2 worm cellular contexts compared by ENCODE assay signal in genomic region chrII:387844-388355, ce11.
A peak's percentile ranks its signal among the peaks of the same experiment; 100 is the strongest.
TF ChIP-seq lines count a peak whose summit lies in the region.

No protein-coding gene starts in this region.

TF ChIP-seq in whole organism, L1 larva, 84 proteins besides CTCF, POLR2A, EP300 and RAD21 (continued from another document):
- TF ChIP-seq efl-1 (optimal IDR thresholded peaks at IDR 0.05; lab: Kevin White, UChicago) (peak; percentile 17 to 28), efl-1 (GFP tag; optimal IDR thresholded peaks at IDR 0.05 in 1 of 2; lab: Kevin White, UChicago) (peak in 1 of 2 experiments; percentile 92), ztf-4 (tag; optimal IDR thresholded peaks at IDR 0.05; lab: Kevin White, UChicago) (no peak), nhr-76 (tag; optimal IDR thresholded peaks at IDR 0.05; lab: Kevin White, UChicago) (no peak), Y116A8C.19 (tag; optimal IDR thresholded peaks at IDR 0.05; lab: Kevin White, UChicago; ENCODE audit: borderline replicate concordance) (no peak), hlh-4 (tag; optimal IDR thresholded peaks at IDR 0.05; lab: Kevin White, UChicago) (no peak), rnt-1 (tag; optimal IDR thresholded peaks at IDR 0.05; lab: Kevin White, UChicago) (no peak), nhr-90 (tag; optimal IDR thresholded peaks at IDR 0.05; lab: Kevin White, UChicago; ENCODE audit: poor library complexity) (no peak), unc-30 (tag; optimal IDR thresholded peaks at IDR 0.05; lab: Kevin White, UChicago) (no peak), aly-2 (tag; optimal IDR thresholded peaks at IDR 0.05; lab: Kevin White, UChicago) (no peak), fkh-10 (GFP tag; optimal IDR thresholded peaks at IDR 0.05; lab: Kevin White, UChicago) (no peak), fos-1 (tag; optimal IDR thresholded peaks at IDR 0.05; lab: Kevin White, UChicago) (no peak)

TF ChIP-seq in whole organism, L4 larva, 104 proteins besides CTCF, POLR2A, EP300 and RAD21 (continued from another document):
- no peak for TF ChIP-seq fos-1 (tag; optimal IDR thresholded peaks at IDR 0.05; lab: Kevin White, UChicago)
- no peak for TF ChIP-seq jun-1 (tag; optimal IDR thresholded peaks at IDR 0.05; lab: Kevin White, UChicago)
- no peak for TF ChIP-seq daf-16 (GFP tag; optimal IDR thresholded peaks at IDR 0.05; lab: Kevin White, UChicago)
- TF ChIP-seq daf-16 (tag; optimal IDR thresholded peaks at IDR 0.05; lab: Kevin White, UChicago) = peak; percentile 76
- TF ChIP-seq nhr-76 (tag; optimal IDR thresholded peaks at IDR 0.05; lab: Kevin White, UChicago) = no peak
- no peak for TF ChIP-seq madf-9 (GFP tag; conservative IDR thresholded peaks at IDR 0.05; lab: Robert Waterston, UW)
- no peak for TF ChIP-seq hlh-30 (tag; optimal IDR thresholded peaks at IDR 0.05; lab: Kevin White, UChicago; ENCODE audit: insufficient read depth)
- TF ChIP-seq aha-1 (tag; lab: Kevin White, UChicago) = peak; percentile 37
- no peak for TF ChIP-seq ceh-44 (GFP tag; IDR thresholded peaks at IDR 0.05; lab: Robert Waterston, UW)
- no peak for TF ChIP-seq mdl-1 (tag; optimal IDR thresholded peaks at IDR 0.05; lab: Kevin White, UChicago)
- no peak for TF ChIP-seq F10B5.3 (tag; optimal IDR thresholded peaks at IDR 0.05; lab: Kevin White, UChicago)
- no peak for TF ChIP-seq nhr-42 (GFP tag; IDR thresholded peaks at IDR 0.05; lab: Robert Waterston, UW)
- no peak for TF ChIP-seq egl-27 (tag; optimal IDR thresholded peaks at IDR 0.05; lab: Kevin White, UChicago)
- TF ChIP-seq hmg-1.1 (GFP tag; IDR thresholded peaks at IDR 0.05; lab: Robert Waterston, UW) = no peak
